Fruit fly (Drosophila melanogaster): Measurements from ENCODE around the gene noi.

The noi gene

DNA sequence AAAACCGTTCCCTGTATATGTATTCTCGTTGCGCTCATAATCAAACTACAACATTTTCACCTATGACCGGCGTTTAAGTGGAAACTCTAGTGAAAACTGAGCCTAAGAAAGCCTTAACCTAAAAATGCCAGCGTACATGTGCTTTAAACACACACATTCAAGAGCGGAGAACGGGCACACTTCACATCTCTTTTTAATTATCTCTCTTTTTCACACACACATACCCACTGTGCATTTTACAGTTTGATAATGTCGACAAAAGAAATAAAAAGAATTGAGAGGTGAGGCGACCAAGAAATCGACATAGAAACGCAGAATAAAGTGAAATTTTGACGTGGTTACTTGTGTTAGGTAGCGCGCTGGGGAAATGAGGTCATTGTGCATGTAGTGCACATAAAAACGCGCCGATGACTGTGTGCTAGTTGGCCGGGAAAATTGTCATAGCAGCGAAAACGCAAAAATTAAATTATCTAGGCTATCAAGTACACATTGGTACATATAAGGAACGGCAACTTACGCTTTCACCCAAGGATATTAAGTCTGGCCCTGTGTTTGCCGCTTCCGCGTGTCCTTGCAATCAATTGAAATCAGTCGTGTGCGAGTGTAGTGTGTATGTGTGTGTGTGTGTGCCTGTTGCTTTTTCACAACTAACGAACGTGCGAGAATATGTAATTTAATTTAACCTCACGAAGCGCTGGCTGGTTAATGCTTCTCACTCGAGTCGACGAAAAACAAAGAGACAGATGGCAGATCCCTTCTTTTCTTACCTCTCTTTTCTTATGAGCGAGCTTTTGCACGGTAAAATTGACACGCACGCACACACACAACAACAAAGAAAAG is 8.5 kb upstream of the noi start (continued):
- TF ChIP-seq CG12236 (GFP tag; optimal IDR thresholded peaks at IDR 0.05), result no peak
- TF ChIP-seq Drgx (GFP tag; IDR thresholded peaks at IDR 0.05), result no peak
- TF ChIP-seq Max (GFP tag; optimal IDR thresholded peaks at IDR 0.05), result peak; percentile 61
- peak in 1 of 2 experiments; percentile 33 for TF ChIP-seq Trl (optimal IDR thresholded peaks at IDR 0.05)
- TF ChIP-seq Trl (GFP tag; optimal IDR thresholded peaks at IDR 0.05), result no peak
- TF ChIP-seq CG16815 (GFP tag; optimal IDR thresholded peaks at IDR 0.05), result no peak
- no peak for TF ChIP-seq CG7357 (GFP tag; IDR thresholded peaks at IDR 0.05)
- TF ChIP-seq NK7.1 (GFP tag; optimal IDR thresholded peaks at IDR 0.05), result no peak
- no peak for TF ChIP-seq corto (GFP tag; optimal IDR thresholded peaks at IDR 0.05)
- peak; percentile 13 for TF ChIP-seq CG3163 (GFP tag; optimal IDR thresholded peaks at IDR 0.05)
- no peak for TF ChIP-seq pzg (GFP tag; optimal IDR thresholded peaks at IDR 0.05)
- TF ChIP-seq Dll (GFP tag; IDR thresholded peaks at IDR 0.05; ENCODE audit: partially characterized antibody), result no peak
- peak; percentile 86 for TF ChIP-seq scrt (GFP tag; optimal IDR thresholded peaks at IDR 0.05)
- no peak for TF ChIP-seq h (optimal IDR thresholded peaks at IDR 0.05)
- TF ChIP-seq CG17912 (GFP tag; optimal IDR thresholded peaks at IDR 0.05), result peak; percentile 61
- TF ChIP-seq pros (GFP tag; optimal IDR thresholded peaks at IDR 0.05), result no peak
- TF ChIP-seq CG6654 (GFP tag; optimal IDR thresholded peaks at IDR 0.05), result peak; percentile 53
- TF ChIP-seq ro (GFP tag; IDR thresholded peaks at IDR 0.05), result no peak
- TF ChIP-seq CG17829 (tag; optimal IDR thresholded peaks at IDR 0.05), result no peak
- no peak for TF ChIP-seq her (GFP tag; optimal IDR thresholded peaks at IDR 0.05)
- TF ChIP-seq phol (tag; optimal IDR thresholded peaks at IDR 0.05), result peak; percentile 22
- no peak for TF ChIP-seq repo (GFP tag; optimal IDR thresholded peaks at IDR 0.05)
- TF ChIP-seq Lhr (GFP tag; optimal IDR thresholded peaks at IDR 0.05), result no peak
- no peak for TF ChIP-seq da (GFP tag; optimal IDR thresholded peaks at IDR 0.05)
- no peak for TF ChIP-seq CG18262 (tag; optimal IDR thresholded peaks at IDR 0.05)
- peak; percentile 10 for TF ChIP-seq lilli (GFP tag; optimal IDR thresholded peaks at IDR 0.05)
- no peak for TF ChIP-seq Atf6 (GFP tag; IDR thresholded peaks at IDR 0.05)
- no peak for TF ChIP-seq hbn (GFP tag; IDR thresholded peaks at IDR 0.05; ENCODE audit: partially characterized antibody)
- TF ChIP-seq al (GFP tag; IDR thresholded peaks at IDR 0.05), result no peak
- TF ChIP-seq Xrp1 (GFP tag; IDR thresholded peaks at IDR 0.05), result no peak
- TF ChIP-seq CG10565 (GFP tag; optimal IDR thresholded peaks at IDR 0.05), result no peak
- no peak for TF ChIP-seq CG16779 (GFP tag; IDR thresholded peaks at IDR 0.05)
- TF ChIP-seq CG2129 (GFP tag; IDR thresholded peaks at IDR 0.05; ENCODE audit: partially characterized antibody), result no peak
- no peak for TF ChIP-seq dati (GFP tag; IDR thresholded peaks at IDR 0.05)
- TF ChIP-seq YL-1 (GFP tag; optimal IDR thresholded peaks at IDR 0.05), result peak; percentile 75
- TF ChIP-seq cg (GFP tag; optimal IDR thresholded peaks at IDR 0.05), result peak; percentile 76
- no peak for TF ChIP-seq Rfx (GFP tag; IDR thresholded peaks at IDR 0.05)
- TF ChIP-seq Hr3 (GFP tag; optimal IDR thresholded peaks at IDR 0.05), result no peak
- peak; percentile 21 for TF ChIP-seq stwl (tag; optimal IDR thresholded peaks at IDR 0.05)
- no peak for TF ChIP-seq CG15601 (tag; optimal IDR thresholded peaks at IDR 0.05)
- TF ChIP-seq Dip2 (GFP tag; IDR thresholded peaks at IDR 0.05), result no peak
- no peak for TF ChIP-seq CG13624 (GFP tag; optimal IDR thresholded peaks at IDR 0.05)
- no peak for TF ChIP-seq dan (GFP tag; IDR thresholded peaks at IDR 0.05)
- TF ChIP-seq Hey (tag; optimal IDR thresholded peaks at IDR 0.05), result no peak
- peak; percentile 58 for TF ChIP-seq gfzf (GFP tag; optimal IDR thresholded peaks at IDR 0.05)
- TF ChIP-seq Dek (tag; optimal IDR thresholded peaks at IDR 0.05), result no peak
- TF ChIP-seq nom (GFP tag; optimal IDR thresholded peaks at IDR 0.05), result no peak
- TF ChIP-seq sr (GFP tag; IDR thresholded peaks at IDR 0.05), result no peak
- TF ChIP-seq MESR4 (GFP tag; optimal IDR thresholded peaks at IDR 0.05), result no peak
- no peak for TF ChIP-seq slbo (GFP tag; IDR thresholded peaks at IDR 0.05)
- no peak for TF ChIP-seq Six4 (GFP tag; optimal IDR thresholded peaks at IDR 0.05)

All from whole organism, embryonic.